Worm (Caenorhabditis elegans): Measurements from ENCODE around the gene ceh-41.

DNA sequence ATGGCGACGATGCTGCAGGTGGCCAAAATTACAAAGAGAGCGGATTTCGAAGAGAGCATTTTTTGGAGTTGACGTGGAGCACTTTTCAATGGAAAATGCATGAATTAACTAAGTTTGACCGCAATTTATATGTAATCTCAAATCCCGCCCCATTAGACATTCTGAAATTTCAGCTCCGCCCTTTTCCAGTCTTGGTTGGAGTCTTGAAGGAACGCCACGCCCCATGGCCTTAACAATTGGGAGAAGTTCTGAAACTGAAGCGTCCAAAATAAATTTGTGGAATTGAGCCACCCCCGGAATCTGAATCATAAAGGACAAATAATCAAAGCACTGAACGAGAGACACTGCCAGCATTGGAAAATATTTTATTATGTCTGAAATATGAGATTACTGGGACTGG is 48.8 kb upstream of the ceh-41 start, which contains the start of gene B0294.1:
- TF ChIP-seq ztf-29 (GFP tag; IDR thresholded peaks at IDR 0.05) (no peak), T22C8.4 (GFP tag; IDR thresholded peaks at IDR 0.05) (no peak), cog-1 (tag; optimal IDR thresholded peaks at IDR 0.05) (no peak)
